Worm (Caenorhabditis elegans): ENCODE data around the gene D1086.6.
A peak's percentile ranks its signal among the peaks of the same experiment; 100 is the strongest.

D1086.6 gene

DNA sequence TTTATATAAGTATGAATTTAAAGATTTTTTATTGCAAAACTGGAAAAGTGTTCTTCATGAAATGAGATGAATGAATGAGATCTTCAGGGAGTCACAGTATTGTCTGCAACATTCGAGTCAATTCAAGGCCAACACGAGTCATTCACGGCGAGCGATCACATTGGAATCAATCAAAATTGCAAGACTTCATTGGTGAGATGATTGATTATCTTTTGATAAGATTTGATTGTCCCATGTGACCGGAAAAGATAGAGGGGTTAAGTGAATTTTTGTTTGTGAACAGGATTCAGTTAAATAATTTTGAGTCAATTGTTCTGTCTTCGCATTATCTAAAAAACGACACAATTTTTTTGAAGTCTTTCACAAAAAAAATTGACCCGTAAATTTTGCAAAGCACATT lies 15.4 kb downstream of the D1086.6 start:
- TF ChIP-seq mdl-1 (tag; optimal IDR thresholded peaks at IDR 0.05): peak in 1 of 2 experiments; percentile 3
- peak; percentile 84 for TF ChIP-seq sma-9 (GFP tag; optimal IDR thresholded peaks at IDR 0.05)
- TF ChIP-seq sma-9 (tag; optimal IDR thresholded peaks at IDR 0.05): no peak
- no peak for TF ChIP-seq R02D3.7 (tag; optimal IDR thresholded peaks at IDR 0.05)
- TF ChIP-seq ZK546.5 (tag; optimal IDR thresholded peaks at IDR 0.05): no peak
- peak; percentile 24 for TF ChIP-seq mab-5 (tag; optimal IDR thresholded peaks at IDR 0.05)
- TF ChIP-seq nhr-21 (tag; optimal IDR thresholded peaks at IDR 0.05): peak; percentile 72
- peak; percentile 57 for TF ChIP-seq sma-3 (GFP tag; optimal IDR thresholded peaks at IDR 0.05)
- TF ChIP-seq fos-1 (tag; optimal IDR thresholded peaks at IDR 0.05): peak; percentile 26
- TF ChIP-seq unc-55 (GFP tag; optimal IDR thresholded peaks at IDR 0.05): no peak
- peak; percentile 65 for TF ChIP-seq nhr-25 (tag; optimal IDR thresholded peaks at IDR 0.05)

ce11 chrV:14097358-14097757 lies 17.8 kb downstream of the D1086.6 start:
- no peak for TF ChIP-seq elt-1 (tag; optimal IDR thresholded peaks at IDR 0.05)
- TF ChIP-seq peb-1 (tag; optimal IDR thresholded peaks at IDR 0.05): no peak

DNA sequence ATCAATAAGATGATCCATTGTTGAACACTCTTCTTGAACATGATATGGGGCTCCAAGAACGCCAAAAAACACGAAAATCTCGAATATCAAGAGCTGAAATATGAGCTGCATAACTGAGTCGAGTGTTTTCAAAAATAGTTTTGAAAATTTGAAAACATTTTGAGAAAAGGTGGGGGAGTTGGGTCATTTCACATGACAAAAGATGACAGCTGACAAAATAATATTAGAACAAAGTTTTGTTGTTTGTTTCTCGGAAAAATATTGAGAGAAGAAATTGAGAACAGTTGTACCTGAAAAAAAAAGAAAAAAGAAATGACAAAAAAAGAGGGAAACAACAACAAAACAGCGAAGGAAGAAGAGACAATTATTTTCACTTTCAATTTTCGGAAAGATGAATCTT lies 18.9 kb downstream of the D1086.6 start, which contains the start of the genes D1086.2 and D1086.1:
D1086.2 (minus strand) TSS at position 150 of the 400 bp plus-strand sequence.
D1086.1 (plus strand) TSS at position 340 of the 400 bp plus-strand sequence.
- no peak for TF ChIP-seq aly-2 (tag; optimal IDR thresholded peaks at IDR 0.05)
- TF ChIP-seq fos-1 (tag; optimal IDR thresholded peaks at IDR 0.05): no peak
- no peak for TF ChIP-seq lsy-2 (tag; optimal IDR thresholded peaks at IDR 0.05)
- peak; percentile 53 for TF ChIP-seq F13H6.1 (tag; optimal IDR thresholded peaks at IDR 0.05)
- TF ChIP-seq nhr-129 (tag; optimal IDR thresholded peaks at IDR 0.05): peak; percentile 23

ce11 chrV:14100886-14101285 lies 21.3 kb downstream of the D1086.6 start, which contains the start of gene D1086.12:
Gene D1086.12, plus strand, starts transcription at chrV:14101186.
- no peak for TF ChIP-seq skn-1 (tag; optimal IDR thresholded peaks at IDR 0.05)
- no peak for TF ChIP-seq nhr-23 (tag; optimal IDR thresholded peaks at IDR 0.05)
- TF ChIP-seq ama-1 (optimal IDR thresholded peaks at IDR 0.05): no peak
- TF ChIP-seq mbf-1 (tag; optimal IDR thresholded peaks at IDR 0.05): no peak
- no peak for TF ChIP-seq sem-4 (tag; optimal IDR thresholded peaks at IDR 0.05)
- no peak for TF ChIP-seq C34F6.9 (tag; optimal IDR thresholded peaks at IDR 0.05)
- no peak for TF ChIP-seq ztf-1 (GFP tag; conservative IDR thresholded peaks at IDR 0.05)
- TF ChIP-seq crh-2 (tag; optimal IDR thresholded peaks at IDR 0.05): no peak
- no peak for TF ChIP-seq lsy-2 (tag; optimal IDR thresholded peaks at IDR 0.05)
- TF ChIP-seq sma-3 (GFP tag; optimal IDR thresholded peaks at IDR 0.05): no peak
- no peak for TF ChIP-seq lin-11 (tag; optimal IDR thresholded peaks at IDR 0.05)
- TF ChIP-seq unc-62 (GFP tag; optimal IDR thresholded peaks at IDR 0.05): no peak
- no peak for TF ChIP-seq alr-1 (tag; optimal IDR thresholded peaks at IDR 0.05)
- TF ChIP-seq nhr-25 (tag; optimal IDR thresholded peaks at IDR 0.05): no peak

DNA sequence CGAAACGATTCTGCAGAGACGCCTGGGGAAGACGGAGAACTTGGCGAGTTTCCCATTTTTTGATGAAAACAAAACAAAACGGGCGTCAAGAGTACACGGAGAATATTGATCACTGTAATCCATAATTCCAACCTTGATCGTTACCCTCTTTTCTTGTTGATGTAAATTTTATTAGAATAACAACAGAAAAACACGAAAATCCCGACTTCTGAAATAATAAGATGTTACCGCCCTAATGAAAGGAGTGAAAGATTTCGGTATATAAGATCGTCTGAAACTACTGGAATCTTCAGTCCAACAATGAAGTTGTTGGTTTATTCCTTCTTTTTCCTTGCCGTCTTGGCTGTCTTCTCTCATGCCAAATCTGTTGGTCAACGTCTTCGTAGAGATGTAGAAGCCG lies 24.4 kb downstream of the D1086.6 start, which contains the start of gene D1086.9:
D1086.9 (plus strand) TSS at position 301 of the 400 bp plus-strand sequence.
- TF ChIP-seq gmeb-1 (tag; optimal IDR thresholded peaks at IDR 0.05): no peak
- no peak for TF ChIP-seq nhr-237 (tag; optimal IDR thresholded peaks at IDR 0.05)
- no peak for TF ChIP-seq ZK546.5 (tag; optimal IDR thresholded peaks at IDR 0.05)
- TF ChIP-seq nhr-12 (tag; optimal IDR thresholded peaks at IDR 0.05): no peak
- no peak for TF ChIP-seq snpc-4 (tag; optimal IDR thresholded peaks at IDR 0.05)
- no peak for TF ChIP-seq unc-55 (GFP tag; optimal IDR thresholded peaks at IDR 0.05)
- TF ChIP-seq ceh-82 (tag; optimal IDR thresholded peaks at IDR 0.05): no peak
- TF ChIP-seq ama-1 (optimal IDR thresholded peaks at IDR 0.05): no peak
- no peak for TF ChIP-seq mdl-1 (tag; optimal IDR thresholded peaks at IDR 0.05)
- TF ChIP-seq blmp-1 (tag; optimal IDR thresholded peaks at IDR 0.05; ENCODE audit: insufficient read depth): no peak
- TF ChIP-seq nhr-21 (tag; optimal IDR thresholded peaks at IDR 0.05): no peak
- no peak for TF ChIP-seq egl-27 (tag; optimal IDR thresholded peaks at IDR 0.05)
- TF ChIP-seq lin-39 (tag; optimal IDR thresholded peaks at IDR 0.05): no peak
- no peak for TF ChIP-seq sma-3 (GFP tag; optimal IDR thresholded peaks at IDR 0.05)
- TF ChIP-seq lin-13 (GFP tag; optimal IDR thresholded peaks at IDR 0.05): no peak
- no peak for TF ChIP-seq elt-1 (tag; optimal IDR thresholded peaks at IDR 0.05)
- TF ChIP-seq R02D3.7 (tag; optimal IDR thresholded peaks at IDR 0.05): no peak
- no peak for TF ChIP-seq F13H6.1 (tag; optimal IDR thresholded peaks at IDR 0.05)
- TF ChIP-seq mab-5 (tag; optimal IDR thresholded peaks at IDR 0.05): no peak
- no peak for TF ChIP-seq nhr-10 (tag; optimal IDR thresholded peaks at IDR 0.05)

All from whole organism, L2 larva.